Worm (Caenorhabditis elegans) whole organism, L4 larva: ENCODE measurements around the gene acd-4.

Experiments
- F10B5.3 ChIP-seq: sonication (generic microtip); optimal IDR thresholded peaks from 2 replicates; lab custom pipeline; 2016; ENCODE audit warnings: mild to moderate bottlenecking, missing genetic modification characterization, missing compliant biosample characterization
- Y75B8A.6 ChIP-seq: fragments of 200-800 bp; sonication (Bioruptor generic); IDR thresholded peaks from 2 replicates; pipeline ENCODE4 v1.3.6; 2022; ENCODE audit warnings: missing genetic modification reagents, missing genetic modification characterization, missing compliant biosample characterization
- daf-8 ChIP-seq: fragments of 200-800 bp; sonication (Bioruptor generic); IDR thresholded peaks from 2 replicates; pipeline ENCODE4 v1.3.6; 2022; ENCODE audit warnings: missing genetic modification characterization, missing compliant biosample characterization
- egl-27 ChIP-seq: sonication (generic microtip); optimal IDR thresholded peaks from 3 replicates; lab custom pipeline; 2017; ENCODE audit warnings: missing biosample characterization, missing genetic modification reagents, missing genetic modification characterization
- nhr-11 ChIP-seq: fragments of 150-350 bp; optimal IDR thresholded peaks from 2 replicates; lab custom pipeline; 2014; ENCODE audit warnings: missing biosample characterization, missing genetic modification characterization
- nhr-28 ChIP-seq: fragments of 150-350 bp; optimal IDR thresholded peaks from 2 replicates; lab custom pipeline; 2014; ENCODE audit warnings: missing biosample characterization, missing genetic modification characterization
- nhr-41 ChIP-seq: fragments of 200-800 bp; sonication (Bioruptor generic); IDR thresholded peaks from 2 replicates; pipeline ENCODE4 v1.3.6; 2022; ENCODE audit warnings: missing genetic modification reagents, missing genetic modification characterization, missing compliant biosample characterization
- tra-1 ChIP-seq: fragments of 200-800 bp; sonication (Bioruptor generic); IDR thresholded peaks from 2 replicates; pipeline ENCODE4 v1.3.6; 2022; ENCODE audit warnings: missing genetic modification reagents, missing genetic modification characterization, missing compliant biosample characterization
- unc-39 ChIP-seq: sonication (generic microtip); optimal IDR thresholded peaks from 2 replicates; lab custom pipeline; 2017; ENCODE audit warnings: missing biosample characterization, missing genetic modification characterization
- ztf-11 ChIP-seq: fragments of 150-350 bp; optimal IDR thresholded peaks from 2 replicates; lab custom pipeline; 2014; ENCODE audit warnings: missing biosample characterization, missing genetic modification characterization

ce11 chrV:8652177-8652576, 14.2 kb downstream of the acd-4 start:
- TF ChIP-seq daf-8 (GFP tag; lab: Robert Waterston, UW) (no peak), nhr-11 (tag; lab: Kevin White, UChicago) (no peak), unc-39 (no peak), nhr-41 (GFP tag; lab: Robert Waterston, UW) (no peak), Y75B8A.6 (GFP tag; lab: Robert Waterston, UW) (no peak), nhr-28 (tag; lab: Kevin White, UChicago) (peak; percentile 6), egl-27 (tag; lab: Kevin White, UChicago) (no peak), F10B5.3 (tag; lab: Kevin White, UChicago) (no peak), ztf-11 (tag; lab: Kevin White, UChicago) (no peak), tra-1 (GFP tag; lab: Robert Waterston, UW) (no peak)
